Worm (Caenorhabditis elegans): ENCODE measurements around the gene T04A8.18.
A peak's percentile ranks its signal among the peaks of the same experiment; 100 is the strongest.

T04A8.18 gene

DNA sequence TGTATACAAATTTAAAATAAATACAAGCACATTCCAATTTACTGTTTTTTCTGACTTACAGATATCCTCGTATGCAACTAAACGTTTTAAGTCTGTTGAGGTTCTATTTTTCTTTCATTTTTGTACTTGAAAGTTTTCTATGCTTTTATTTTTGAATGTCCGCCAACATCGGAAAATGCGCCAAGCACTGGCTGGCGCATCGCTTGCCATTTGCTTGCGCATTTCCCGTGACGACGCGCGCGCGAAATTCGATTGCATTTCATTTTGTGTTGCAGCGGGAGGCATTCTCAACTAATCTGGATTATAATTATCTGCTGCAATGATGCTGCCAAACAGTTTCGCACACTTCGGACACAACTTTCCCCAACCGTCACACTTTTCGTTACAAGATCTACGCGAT is 48.0 kb downstream of the T04A8.18 start, which contains the start of gene fbxl-2 (continued):
- no peak for TF ChIP-seq hlh-12 (tag; optimal IDR thresholded peaks at IDR 0.05)
- peak; percentile 95 for TF ChIP-seq ekl-4 (GFP tag; IDR thresholded peaks at IDR 0.05)
- TF ChIP-seq B0336.3 (GFP tag; IDR thresholded peaks at IDR 0.05) = peak; percentile 95
- peak; percentile 34 for TF ChIP-seq F10E7.11 (tag; optimal IDR thresholded peaks at IDR 0.05)
- peak; percentile 64 for TF ChIP-seq F49E8.2 (tag; optimal IDR thresholded peaks at IDR 0.05; ENCODE audit: insufficient read depth)
- peak; percentile 92 for TF ChIP-seq rcor-1 (GFP tag; IDR thresholded peaks at IDR 0.05)
- TF ChIP-seq Y67H2A.10 (GFP tag; conservative IDR thresholded peaks at IDR 0.05) = peak; percentile 71
- peak; percentile 54 to 83 for TF ChIP-seq let-607 (tag; optimal IDR thresholded peaks at IDR 0.05)
- no peak for TF ChIP-seq ztf-22 (GFP tag; optimal IDR thresholded peaks at IDR 0.05)
- TF ChIP-seq tbp1 (GFP tag; optimal IDR thresholded peaks at IDR 0.05) = peak; percentile 74
- TF ChIP-seq chd-7 (tag; optimal IDR thresholded peaks at IDR 0.05) = peak; percentile 71
- no peak for TF ChIP-seq aptf-2 (GFP tag; conservative IDR thresholded peaks at IDR 0.05)
- TF ChIP-seq him-1 (tag; optimal IDR thresholded peaks at IDR 0.05) = peak; percentile 10
- peak; percentile 79 for TF ChIP-seq nhr-80 (tag; optimal IDR thresholded peaks at IDR 0.05)
- no peak for TF ChIP-seq rec-8 (tag; optimal IDR thresholded peaks at IDR 0.05)
- TF ChIP-seq C17E4.6 (GFP tag; IDR thresholded peaks at IDR 0.05) = peak; percentile 90
- TF ChIP-seq hsf-1 (GFP tag; IDR thresholded peaks at IDR 0.05) = peak; percentile 85
- peak; percentile 84 for TF ChIP-seq madf-8 (GFP tag; conservative IDR thresholded peaks at IDR 0.05)
- peak; percentile 70 for TF ChIP-seq somi-1 (GFP tag; optimal IDR thresholded peaks at IDR 0.05)
- TF ChIP-seq F57C9.4 (tag; optimal IDR thresholded peaks at IDR 0.05) = no peak
- no peak for TF ChIP-seq F55B11.4 (tag; optimal IDR thresholded peaks at IDR 0.05; ENCODE audit: borderline replicate concordance, insufficient read depth)
- TF ChIP-seq zim-3 (tag; optimal IDR thresholded peaks at IDR 0.05) = no peak
- peak; percentile 94 for TF ChIP-seq F33H1.4 (GFP tag; IDR thresholded peaks at IDR 0.05)
- TF ChIP-seq attf-3 (GFP tag; conservative IDR thresholded peaks at IDR 0.05) = peak; percentile 80
- TF ChIP-seq Y95B8A.8 (GFP tag; IDR thresholded peaks at IDR 0.05) = peak; percentile 84
- no peak for TF ChIP-seq mxl-1 (tag; optimal IDR thresholded peaks at IDR 0.05)
- TF ChIP-seq egrh-3 (GFP tag; IDR thresholded peaks at IDR 0.05) = peak; percentile 63
- TF ChIP-seq pha-4 (tag; optimal IDR thresholded peaks at IDR 0.05) = peak; percentile 85
- no peak for TF ChIP-seq T26A5.8 (tag; optimal IDR thresholded peaks at IDR 0.05)
- TF ChIP-seq snpc-3.4 (tag; optimal IDR thresholded peaks at IDR 0.05) = peak; percentile 88
- TF ChIP-seq lin-40 (tag; optimal IDR thresholded peaks at IDR 0.05) = no peak
- peak; percentile 91 for TF ChIP-seq K11D2.4 (GFP tag; IDR thresholded peaks at IDR 0.05)
- 0 out of 2 replicates have a peak, but pooled peaks have one; percentile 82 for TF ChIP-seq F37B4.10 (GFP tag; IDR thresholded peaks at IDR 0.05)
- peak; percentile 78 for TF ChIP-seq gei-17 (GFP tag; optimal IDR thresholded peaks at IDR 0.05)
- peak; percentile 78 for TF ChIP-seq ztf-26 (tag; optimal IDR thresholded peaks at IDR 0.05)
- peak; percentile 83 for TF ChIP-seq F23B12.7 (tag; optimal IDR thresholded peaks at IDR 0.05; ENCODE audit: insufficient read depth)
- TF ChIP-seq sdz-38 (tag; optimal IDR thresholded peaks at IDR 0.05) = no peak
